Fruit fly (Drosophila melanogaster) whole organism, adult: Measurements from ENCODE around the gene CG14854.
A peak's percentile ranks its signal among the peaks of the same experiment; 100 is the strongest.

Experiments used
- CG12768 ChIP-seq: fragments of 200-800 bp; sonication (Bioruptor generic); optimal IDR thresholded peaks from 2 replicates; lab custom pipeline; 2017; ENCODE audit warnings: missing biosample characterization, missing genetic modification characterization, mild to moderate bottlenecking, moderate library complexity, missing genetic modification reagents
- CG14711 ChIP-seq: fragments of 200-800 bp; sonication (Bioruptor generic); optimal IDR thresholded peaks from 2 replicates; lab custom pipeline; 2018; ENCODE audit warnings: missing biosample characterization, mild to moderate bottlenecking, missing genetic modification characterization, moderate library complexity
- CG33017 ChIP-seq: fragments of 200-800 bp; sonication (Bioruptor generic); optimal IDR thresholded peaks from 2 replicates; lab custom pipeline; 2018; ENCODE audit warnings: missing biosample characterization, mild to moderate bottlenecking, missing genetic modification characterization, moderate library complexity
- CG7045 ChIP-seq: fragments of 200-800 bp; sonication (Bioruptor generic); optimal IDR thresholded peaks from 2 replicates; lab custom pipeline; 2017; ENCODE audit warnings: missing biosample characterization, mild to moderate bottlenecking, missing genetic modification characterization
- Crg-1 ChIP-seq: fragments of 200-800 bp; sonication (Bioruptor generic); optimal IDR thresholded peaks from 2 replicates; lab custom pipeline; 2016; ENCODE audit warnings: missing biosample characterization, missing genetic modification characterization
- cic ChIP-seq: fragments of 200-800 bp; sonication (Bioruptor generic); optimal IDR thresholded peaks from 2 replicates; lab custom pipeline; 2017; ENCODE audit warnings: missing biosample characterization, mild to moderate bottlenecking, missing genetic modification characterization, moderate library complexity
- pad ChIP-seq: fragments of 200-800 bp; sonication (Bioruptor generic); optimal IDR thresholded peaks from 3 replicates; lab custom pipeline; 2017; ENCODE audit warnings: missing biosample characterization, missing genetic modification characterization, mild to moderate bottlenecking, moderate library complexity, missing genetic modification reagents

dm6 chr3R:14558383-14558883 lies 1.4 kb downstream of the CG14854 start:
- TF ChIP-seq CG14711 (peak; percentile 72), CG7045 (GFP tag; lab: Kevin White, UChicago) (peak; percentile 89), CG33017 (peak; percentile 88), Crg-1 (GFP tag; lab: Kevin White, UChicago) (peak; percentile 44), CG12768 (GFP tag; lab: Kevin White, UChicago) (peak; percentile 87), cic (peak; percentile 53), pad (GFP tag; lab: Kevin White, UChicago) (peak; percentile 57)
